Worm (Caenorhabditis elegans): ENCODE measurements around the gene gcs-1.
A peak's percentile ranks its signal among the peaks of the same experiment; 100 is the strongest.

The gcs-1 gene

DNA sequence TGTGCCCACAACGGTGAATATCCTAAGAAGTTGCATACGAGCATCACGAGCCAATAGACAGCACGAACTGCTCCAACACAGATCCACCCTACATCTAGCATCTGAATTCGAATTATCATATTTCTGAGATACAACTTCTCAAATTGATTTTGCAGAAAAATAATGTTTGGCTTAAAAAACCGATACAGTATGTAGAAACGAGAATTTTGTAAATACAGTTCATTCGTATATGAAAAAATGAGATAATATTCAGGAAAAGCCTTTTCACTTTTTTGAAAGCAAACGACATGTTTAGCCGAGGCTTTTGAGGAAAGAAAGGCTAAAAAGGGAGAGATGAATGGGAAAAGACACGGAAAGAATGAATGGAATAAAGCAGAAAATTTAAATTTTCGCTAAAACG lies 3.2 kb upstream of the gcs-1 start, which contains the start of gene F37B12.3:
TSS of gene F37B12.3 (minus strand) at position 101 of the 400 bp plus-strand sequence.
- TF ChIP-seq ceh-9 (tag; optimal IDR thresholded peaks at IDR 0.05) (no peak), ZK546.5 (tag; optimal IDR thresholded peaks at IDR 0.05) (no peak), elt-2 (tag; optimal IDR thresholded peaks at IDR 0.05) (no peak), hmg-11 (tag; optimal IDR thresholded peaks at IDR 0.05) (no peak), unc-39 (tag; optimal IDR thresholded peaks at IDR 0.05) (no peak), egl-5 (tag; optimal IDR thresholded peaks at IDR 0.05) (no peak), skn-1 (tag; optimal IDR thresholded peaks at IDR 0.05) (no peak), nhr-76 (tag; optimal IDR thresholded peaks at IDR 0.05) (no peak), eor-1 (tag; optimal IDR thresholded peaks at IDR 0.05) (no peak), R02D3.7 (tag; optimal IDR thresholded peaks at IDR 0.05) (no peak), nhr-28 (tag; optimal IDR thresholded peaks at IDR 0.05) (no peak), egl-27 (tag; optimal IDR thresholded peaks at IDR 0.05) (no peak), sea-2 (GFP tag; optimal IDR thresholded peaks at IDR 0.05) (no peak)

DNA sequence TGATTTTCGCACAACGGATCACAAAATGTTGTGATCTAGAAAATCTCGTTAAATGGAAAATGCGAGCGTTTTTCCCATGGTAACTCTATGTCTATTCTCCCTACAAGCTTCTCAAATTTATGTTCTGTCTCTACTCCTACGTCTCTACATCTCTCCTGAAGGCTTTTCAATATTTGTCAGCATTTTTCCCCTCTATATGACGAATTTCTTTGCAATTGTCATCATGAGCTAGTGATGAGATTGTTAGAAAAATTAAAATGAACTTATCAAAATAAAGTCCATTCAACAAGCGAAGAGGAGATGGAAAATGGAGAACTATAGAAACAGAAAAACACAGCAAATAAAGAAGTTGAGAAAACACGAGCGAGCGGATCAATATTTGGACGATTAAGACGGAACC lies 635 bp upstream of the gcs-1 start:
- peak; percentile 96 for TF ChIP-seq skn-1 (tag; optimal IDR thresholded peaks at IDR 0.05)
- TF ChIP-seq pha-4 (tag; optimal IDR thresholded peaks at IDR 0.05): peak; percentile 22
- no peak for TF ChIP-seq fkh-2 (tag; optimal IDR thresholded peaks at IDR 0.05)

DNA sequence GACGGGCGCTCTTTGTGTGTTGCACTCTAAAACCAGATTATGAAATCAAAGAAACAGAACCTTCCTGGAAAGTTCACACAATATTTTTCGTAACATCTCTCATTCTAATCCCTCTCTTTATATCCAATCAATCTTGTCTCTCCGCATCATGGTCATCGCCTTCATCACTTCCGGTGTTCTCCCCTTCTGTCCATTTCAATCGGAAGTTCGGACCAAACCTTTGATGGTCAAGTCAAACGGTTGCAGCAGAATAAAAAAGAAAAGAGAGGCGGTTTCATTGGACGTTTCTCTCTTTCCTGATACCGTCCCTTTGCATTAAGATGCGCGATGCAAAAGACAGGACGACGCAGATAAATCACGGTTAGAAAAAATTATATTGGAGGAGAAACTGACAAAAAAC lies 5.1 kb downstream of the gcs-1 start:
- no peak for TF ChIP-seq daf-12 (tag; optimal IDR thresholded peaks at IDR 0.05)
- peak; percentile 27 for TF ChIP-seq nhr-23 (tag; optimal IDR thresholded peaks at IDR 0.05)
- TF ChIP-seq nhr-25 (tag; optimal IDR thresholded peaks at IDR 0.05): peak; percentile 11

DNA sequence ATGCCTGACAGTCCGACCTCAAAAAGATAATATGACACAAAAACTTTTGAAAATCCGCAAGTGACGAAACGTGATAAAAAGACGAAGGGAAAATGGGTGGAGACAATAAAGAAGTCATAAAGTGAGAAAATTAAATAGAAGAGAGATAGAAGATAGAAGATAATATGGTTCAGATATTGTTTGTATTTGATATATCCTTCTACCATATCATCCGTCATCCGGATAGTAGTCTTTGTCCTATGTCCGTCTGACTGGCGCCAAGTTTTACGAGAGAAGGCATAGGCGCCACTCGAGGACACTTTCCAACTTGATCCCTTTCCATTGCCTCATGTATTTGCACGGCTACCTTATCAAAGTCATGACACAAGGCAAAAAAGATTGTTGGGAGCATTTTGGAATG lies 6.2 kb downstream of the gcs-1 start:
- no peak for TF ChIP-seq nhr-43 (tag; optimal IDR thresholded peaks at IDR 0.05; ENCODE audit: poor library complexity, severe bottlenecking)
- TF ChIP-seq nhr-23 (tag; optimal IDR thresholded peaks at IDR 0.05): peak; percentile 57

DNA sequence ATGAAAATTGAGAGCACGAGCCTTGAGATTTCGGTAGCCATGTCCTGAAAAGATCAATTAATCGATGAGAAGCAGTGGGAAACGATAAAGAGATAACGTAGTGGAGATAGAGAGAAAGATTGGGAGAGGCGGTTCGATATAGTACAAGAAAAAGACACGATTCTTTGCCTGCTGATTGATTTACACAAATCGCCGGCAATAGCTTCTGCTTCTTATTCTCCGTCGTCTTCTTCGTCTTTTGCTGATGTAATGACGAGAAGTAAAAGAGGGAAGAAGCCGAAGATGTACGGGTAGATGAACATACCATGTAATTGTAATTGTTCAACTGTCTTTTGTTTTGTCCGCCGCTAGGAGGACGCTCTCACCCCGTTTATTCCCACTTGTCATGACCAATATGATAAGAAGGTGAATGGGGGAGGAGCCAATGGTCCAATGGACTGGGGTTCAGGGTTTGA lies 8.9 kb downstream of the gcs-1 start, which contains the start of gene F37B12.1:
TSS of gene F37B12.1 (minus strand) at position 51 of the 455 bp plus-strand sequence.
- TF ChIP-seq ama-1 (optimal IDR thresholded peaks at IDR 0.05) (peak; percentile 2), unc-39 (tag; optimal IDR thresholded peaks at IDR 0.05) (no peak), elt-2 (tag; optimal IDR thresholded peaks at IDR 0.05) (no peak), lin-39 (tag; optimal IDR thresholded peaks at IDR 0.05) (no peak), tbx-2 (tag; optimal IDR thresholded peaks at IDR 0.05) (no peak), R02D3.7 (tag; optimal IDR thresholded peaks at IDR 0.05) (no peak), aly-2 (tag; optimal IDR thresholded peaks at IDR 0.05) (no peak)

DNA sequence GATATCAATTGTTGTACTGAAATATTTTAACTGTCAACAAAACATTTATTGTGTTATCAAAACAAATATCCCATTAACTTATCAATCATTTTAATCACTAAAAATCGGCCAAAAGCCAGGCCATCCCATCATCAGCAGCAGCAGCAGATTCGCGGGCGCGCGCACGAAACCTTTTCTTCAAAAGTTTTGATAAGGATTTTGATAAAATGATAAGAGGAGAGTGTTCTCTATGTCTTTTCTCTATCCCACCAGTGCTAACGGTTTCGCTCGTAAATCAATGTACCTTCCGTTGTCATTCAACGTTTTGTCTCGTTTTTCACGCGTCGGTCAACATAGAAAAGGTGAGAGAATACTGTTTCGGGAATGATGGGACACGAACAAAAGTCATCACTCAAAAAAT lies 10.0 kb downstream of the gcs-1 start:
- TF ChIP-seq nhr-43 (tag; optimal IDR thresholded peaks at IDR 0.05; ENCODE audit: poor library complexity, severe bottlenecking): peak; percentile 35
- TF ChIP-seq nhr-23 (tag; optimal IDR thresholded peaks at IDR 0.05): peak; percentile 24
- TF ChIP-seq nhr-67 (tag; optimal IDR thresholded peaks at IDR 0.05): no peak
- TF ChIP-seq tbx-2 (tag; optimal IDR thresholded peaks at IDR 0.05): no peak
- no peak for TF ChIP-seq ztf-4 (tag; optimal IDR thresholded peaks at IDR 0.05)
- no peak for TF ChIP-seq zag-1 (tag; optimal IDR thresholded peaks at IDR 0.05)
- TF ChIP-seq elt-3 (tag; optimal IDR thresholded peaks at IDR 0.05): peak in 2 of 3 experiments; percentile 83 to 93
- no peak for TF ChIP-seq lin-39 (tag; optimal IDR thresholded peaks at IDR 0.05)
- TF ChIP-seq ceh-9 (tag; optimal IDR thresholded peaks at IDR 0.05): no peak

DNA sequence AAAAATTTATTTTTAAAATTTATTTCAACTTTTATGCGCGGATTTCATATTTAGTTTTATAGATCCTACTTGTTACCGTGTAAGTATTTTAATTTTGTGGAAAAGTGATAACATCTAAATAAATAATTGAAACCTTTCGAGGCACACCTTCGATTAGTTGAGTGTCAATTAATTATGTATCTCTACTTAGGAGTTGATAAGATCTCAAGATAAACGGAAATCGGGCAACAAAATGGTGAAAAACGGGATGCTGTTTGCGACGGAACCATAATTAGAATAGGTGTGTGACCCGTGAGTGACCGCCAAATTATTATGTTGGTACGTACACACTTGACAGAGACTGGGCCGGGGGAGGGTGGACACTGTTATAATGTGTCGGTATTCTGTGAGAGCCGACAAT lies 11.8 kb downstream of the gcs-1 start:
- TF ChIP-seq ama-1 (optimal IDR thresholded peaks at IDR 0.05) (peak; percentile 21), unc-62 (GFP tag; optimal IDR thresholded peaks at IDR 0.05) (no peak)

DNA sequence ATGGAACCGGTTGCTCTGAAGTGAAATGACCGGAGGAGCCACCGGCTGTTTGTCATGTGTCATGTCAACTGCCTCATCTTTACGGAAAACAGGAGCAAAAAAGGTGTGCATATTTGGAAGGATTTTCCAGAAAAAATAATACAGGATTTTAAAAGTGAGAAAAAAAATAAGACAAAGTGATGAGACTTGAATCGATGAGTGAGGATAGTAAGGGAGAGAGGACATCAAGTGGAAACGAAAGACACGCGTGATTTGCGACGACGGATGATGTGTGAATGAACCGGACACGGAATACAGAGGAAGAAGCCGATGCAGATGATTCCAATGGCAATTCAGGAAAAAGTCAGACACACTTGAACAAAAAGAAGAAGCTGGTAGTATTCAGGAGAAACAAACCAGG lies 13.8 kb downstream of the gcs-1 start:
- TF ChIP-seq nhr-12 (tag; optimal IDR thresholded peaks at IDR 0.05): no peak
- no peak for TF ChIP-seq nfya-1 (tag; optimal IDR thresholded peaks at IDR 0.05; ENCODE audit: insufficient read depth)
- TF ChIP-seq mml-1 (tag; optimal IDR thresholded peaks at IDR 0.05): no peak
- no peak for TF ChIP-seq unc-62 (GFP tag; optimal IDR thresholded peaks at IDR 0.05)
- TF ChIP-seq hmg-11 (tag; optimal IDR thresholded peaks at IDR 0.05): no peak
- TF ChIP-seq eor-1 (tag; optimal IDR thresholded peaks at IDR 0.05): no peak
- no peak for TF ChIP-seq ztf-11 (tag; optimal IDR thresholded peaks at IDR 0.05)
- TF ChIP-seq ztf-4 (tag; optimal IDR thresholded peaks at IDR 0.05): no peak
